Fruit fly (Drosophila melanogaster): ENCODE measurements around the gene CG8032.
A peak's percentile ranks its signal among the peaks of the same experiment; 100 is the strongest.

The CG8032 gene

DNA sequence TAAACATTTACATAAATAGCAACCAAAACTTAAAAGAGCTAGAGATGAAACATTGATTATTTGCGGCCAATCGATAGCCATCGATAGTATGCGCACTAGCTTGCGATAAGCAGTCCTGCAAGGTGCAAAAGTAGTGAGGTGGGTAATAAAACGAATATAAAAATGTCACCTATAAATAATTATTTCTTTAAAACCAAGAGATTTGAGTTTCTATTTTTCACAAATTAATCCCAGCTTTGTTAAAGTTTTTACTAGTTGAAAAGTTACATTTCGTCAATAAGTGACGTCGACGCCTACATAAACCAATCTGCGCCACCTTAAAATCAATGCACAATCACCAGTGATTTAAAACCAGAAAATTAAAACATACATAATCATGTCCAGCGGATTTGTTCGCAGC is 13.2 kb upstream of the CG8032 start, which contains the start of the genes Mkk4 and SLIRP2 (continued):
- TF ChIP-seq CG10274 (GFP tag; optimal IDR thresholded peaks at IDR 0.05), result peak; percentile 92
- peak; percentile 72 for TF ChIP-seq bigmax (GFP tag; optimal IDR thresholded peaks at IDR 0.05)
- peak; percentile 99 for TF ChIP-seq Oaz (GFP tag; IDR thresholded peaks at IDR 0.05)
- TF ChIP-seq Doc2 (GFP tag; IDR thresholded peaks at IDR 0.05), result peak; percentile 96
- peak; percentile 74 for TF ChIP-seq CG15479 (GFP tag; optimal IDR thresholded peaks at IDR 0.05)
- peak; percentile 100 for TF ChIP-seq CG17361 (GFP tag; IDR thresholded peaks at IDR 0.05)
- TF ChIP-seq CG9215 (GFP tag; IDR thresholded peaks at IDR 0.05), result peak; percentile 98
- TF ChIP-seq Scr (GFP tag; IDR thresholded peaks at IDR 0.05; ENCODE audit: partially characterized antibody), result peak; percentile 87
- peak; percentile 99 for TF ChIP-seq H2.0 (GFP tag; IDR thresholded peaks at IDR 0.05)
- TF ChIP-seq CG12942 (GFP tag; optimal IDR thresholded peaks at IDR 0.05), result peak; percentile 98
- peak in 1 of 2 experiments; percentile 98 for TF ChIP-seq Eip74EF (GFP tag; optimal IDR thresholded peaks at IDR 0.05)
- TF ChIP-seq CG6813 (GFP tag; optimal IDR thresholded peaks at IDR 0.05), result peak; percentile 98
- TF ChIP-seq Doc3 (GFP tag; IDR thresholded peaks at IDR 0.05; ENCODE audit: partially characterized antibody), result peak; percentile 72; the same call in 2 of the 3 replicates
- peak; percentile 98 for TF ChIP-seq CG10462 (GFP tag; optimal IDR thresholded peaks at IDR 0.05)
- TF ChIP-seq slbo (GFP tag; IDR thresholded peaks at IDR 0.05), result peak; percentile 99
- peak; percentile 99 for TF ChIP-seq CG2120 (GFP tag; optimal IDR thresholded peaks at IDR 0.05)
- peak; percentile 84 for TF ChIP-seq MESR4 (GFP tag; optimal IDR thresholded peaks at IDR 0.05)
- TF ChIP-seq Dip3 (GFP tag; optimal IDR thresholded peaks at IDR 0.05), result peak; percentile 99
- peak; percentile 97 for TF ChIP-seq MTF-1 (GFP tag; optimal IDR thresholded peaks at IDR 0.05; ENCODE audit: borderline replicate concordance)
- peak; percentile 98 for TF ChIP-seq trh (GFP tag; optimal IDR thresholded peaks at IDR 0.05)
- TF ChIP-seq hb (GFP tag; IDR thresholded peaks at IDR 0.05; ENCODE audit: partially characterized antibody), result peak; percentile 91
- peak; percentile 87 for TF ChIP-seq Dref (GFP tag; IDR thresholded peaks at IDR 0.05)
- peak; percentile 97 for TF ChIP-seq CG7271 (tag; optimal IDR thresholded peaks at IDR 0.05)
- TF ChIP-seq twi (tag; optimal IDR thresholded peaks at IDR 0.05), result peak; percentile 98
- TF ChIP-seq pho (GFP tag; optimal IDR thresholded peaks at IDR 0.05), result peak; percentile 99
- TF ChIP-seq sr (GFP tag; IDR thresholded peaks at IDR 0.05), result peak; percentile 95
- TF ChIP-seq chm (GFP tag; IDR thresholded peaks at IDR 0.05), result peak; percentile 99
- TF ChIP-seq CG6854 (GFP tag; optimal IDR thresholded peaks at IDR 0.05), result peak; percentile 97
- TF ChIP-seq E2f1 (GFP tag; IDR thresholded peaks at IDR 0.05), result peak; percentile 99
- TF ChIP-seq mam (GFP tag; optimal IDR thresholded peaks at IDR 0.05), result peak; percentile 99
- TF ChIP-seq chinmo (GFP tag; IDR thresholded peaks at IDR 0.05; ENCODE audit: partially characterized antibody), result peak; percentile 75; the same call in 1 of the 4 replicates
- peak; percentile 99 for TF ChIP-seq Dek (tag; optimal IDR thresholded peaks at IDR 0.05)
- TF ChIP-seq CG15514 (GFP tag; optimal IDR thresholded peaks at IDR 0.05), result peak; percentile 95
- no peak for TF ChIP-seq CG1832 (GFP tag; optimal IDR thresholded peaks at IDR 0.05)
- TF ChIP-seq CG1233 (GFP tag; optimal IDR thresholded peaks at IDR 0.05), result peak; percentile 98
- peak; percentile 95 for TF ChIP-seq D19B (GFP tag; optimal IDR thresholded peaks at IDR 0.05)
- TF ChIP-seq unpg (GFP tag; optimal IDR thresholded peaks at IDR 0.05), result peak; percentile 99
- peak; percentile 95 for TF ChIP-seq Hand (GFP tag; optimal IDR thresholded peaks at IDR 0.05)
- peak; percentile 99 for TF ChIP-seq CG8089 (GFP tag; optimal IDR thresholded peaks at IDR 0.05)
- peak; percentile 75 for TF ChIP-seq Sry-β (GFP tag; optimal IDR thresholded peaks at IDR 0.05)
- peak; percentile 99 for TF ChIP-seq CG15696 (tag; optimal IDR thresholded peaks at IDR 0.05)
- peak; percentile 97 for TF ChIP-seq p53 (GFP tag; optimal IDR thresholded peaks at IDR 0.05)
- TF ChIP-seq CG4360 (GFP tag; IDR thresholded peaks at IDR 0.05), result peak; percentile 90
- peak; percentile 98 for TF ChIP-seq Drgx (GFP tag; IDR thresholded peaks at IDR 0.05)
- TF ChIP-seq ttk (GFP tag; IDR thresholded peaks at IDR 0.05), result peak; percentile 99
- TF ChIP-seq B-H2 (GFP tag; optimal IDR thresholded peaks at IDR 0.05), result peak; percentile 98
- peak; percentile 94 for TF ChIP-seq dan (GFP tag; IDR thresholded peaks at IDR 0.05)
- TF ChIP-seq CG3847 (GFP tag; IDR thresholded peaks at IDR 0.05), result peak; percentile 99
- TF ChIP-seq CG6791 (GFP tag; IDR thresholded peaks at IDR 0.05; ENCODE audit: partially characterized antibody), result peak; percentile 84
- peak; percentile 99 for TF ChIP-seq Chrac-16 (GFP tag; optimal IDR thresholded peaks at IDR 0.05)
